Fruit fly (Drosophila melanogaster): ENCODE results near the gene bdwf.
A peak's percentile ranks its signal among the peaks of the same experiment; 100 is the strongest.

The bdwf gene

dm6 chr3R:17079859-17080255 is 36.9 kb upstream of the bdwf start, which contains the start of the genes Keap1 and kuk (continued):
- TF ChIP-seq CG4404 (GFP tag; IDR thresholded peaks at IDR 0.05): no peak
- peak; percentile 94 for TF ChIP-seq gfzf (GFP tag; optimal IDR thresholded peaks at IDR 0.05)
- TF ChIP-seq CG1832 (GFP tag; optimal IDR thresholded peaks at IDR 0.05): no peak
- peak; percentile 71 for TF ChIP-seq maf-S (GFP tag; optimal IDR thresholded peaks at IDR 0.05)
- TF ChIP-seq sim (GFP tag; IDR thresholded peaks at IDR 0.05): no peak
- TF ChIP-seq danr (GFP tag; IDR thresholded peaks at IDR 0.05): 0 out of 2 replicates have a peak, but pooled peaks have one; percentile 20
- peak; percentile 54 for TF ChIP-seq HHEX (GFP tag; optimal IDR thresholded peaks at IDR 0.05)
- TF ChIP-seq Hmr (GFP tag; optimal IDR thresholded peaks at IDR 0.05): peak; percentile 79
- peak; percentile 51 for TF ChIP-seq CTCF (GFP tag; optimal IDR thresholded peaks at IDR 0.05)
- TF ChIP-seq Jarid2 (GFP tag; optimal IDR thresholded peaks at IDR 0.05): peak; percentile 16
- TF ChIP-seq pum (GFP tag; optimal IDR thresholded peaks at IDR 0.05): peak; percentile 63
- TF ChIP-seq unc-4 (GFP tag; IDR thresholded peaks at IDR 0.05; ENCODE audit: partially characterized antibody): peak; percentile 86
- no peak for TF ChIP-seq tap (tag; optimal IDR thresholded peaks at IDR 0.05)
- TF ChIP-seq CG11085 (GFP tag; IDR thresholded peaks at IDR 0.05): peak; percentile 53
- TF ChIP-seq dmrt99B (tag; optimal IDR thresholded peaks at IDR 0.05): no peak
- TF ChIP-seq MBD-R2 (GFP tag; IDR thresholded peaks at IDR 0.05): peak; percentile 42
- peak; percentile 12 for TF ChIP-seq CG2875 (GFP tag; optimal IDR thresholded peaks at IDR 0.05)
- peak; percentile 73 for TF ChIP-seq CG30403 (GFP tag; optimal IDR thresholded peaks at IDR 0.05)
- no peak for TF ChIP-seq mirr (GFP tag; optimal IDR thresholded peaks at IDR 0.05)
- peak; percentile 5 to 81 for TF ChIP-seq crp (GFP tag; optimal IDR thresholded peaks at IDR 0.05)
- no peak for TF ChIP-seq twi (tag; optimal IDR thresholded peaks at IDR 0.05)
- TF ChIP-seq CG1647 (GFP tag; optimal IDR thresholded peaks at IDR 0.05): peak; percentile 71
- TF ChIP-seq amos (GFP tag; IDR thresholded peaks at IDR 0.05; ENCODE audit: partially characterized antibody): peak; percentile 84
- no peak for TF ChIP-seq ac (GFP tag; optimal IDR thresholded peaks at IDR 0.05)
- TF ChIP-seq ro (GFP tag; IDR thresholded peaks at IDR 0.05): no peak
- no peak for TF ChIP-seq bigmax (GFP tag; optimal IDR thresholded peaks at IDR 0.05)
- TF ChIP-seq CG11398 (GFP tag; optimal IDR thresholded peaks at IDR 0.05): no peak
- TF ChIP-seq disco-r (GFP tag; optimal IDR thresholded peaks at IDR 0.05): no peak
- TF ChIP-seq nerfin-2 (GFP tag; IDR thresholded peaks at IDR 0.05; ENCODE audit: partially characterized antibody): no peak
- TF ChIP-seq ken (GFP tag; IDR thresholded peaks at IDR 0.05): peak; percentile 80
- no peak for TF ChIP-seq sens-2 (GFP tag; IDR thresholded peaks at IDR 0.05)
- TF ChIP-seq tup (GFP tag; optimal IDR thresholded peaks at IDR 0.05): peak; percentile 23
- TF ChIP-seq CG15073 (GFP tag; optimal IDR thresholded peaks at IDR 0.05): no peak
- TF ChIP-seq CG17385 (GFP tag; optimal IDR thresholded peaks at IDR 0.05): peak; percentile 99
- TF ChIP-seq usp (GFP tag; optimal IDR thresholded peaks at IDR 0.05): no peak
- no peak for TF ChIP-seq br (optimal IDR thresholded peaks at IDR 0.05)
- TF ChIP-seq Hsf (GFP tag; optimal IDR thresholded peaks at IDR 0.05): peak; percentile 74
- TF ChIP-seq psq (GFP tag; optimal IDR thresholded peaks at IDR 0.05): peak; percentile 27
- TF ChIP-seq Ptx1 (GFP tag; IDR thresholded peaks at IDR 0.05): peak; percentile 61
- TF ChIP-seq zf30C (GFP tag; optimal IDR thresholded peaks at IDR 0.05): no peak
- TF ChIP-seq CG11695 (GFP tag; IDR thresholded peaks at IDR 0.05): 0 out of 3 replicates have a peak, but pooled peaks have one; percentile 14
- peak; percentile 67 for TF ChIP-seq CoRest (tag; optimal IDR thresholded peaks at IDR 0.05)
- no peak for TF ChIP-seq en (GFP tag; optimal IDR thresholded peaks at IDR 0.05)
- peak; percentile 3 for TF ChIP-seq da (GFP tag; optimal IDR thresholded peaks at IDR 0.05)
- no peak for TF ChIP-seq CG8924 (tag; optimal IDR thresholded peaks at IDR 0.05)
- TF ChIP-seq Dip2 (GFP tag; IDR thresholded peaks at IDR 0.05): no peak
- TF ChIP-seq sisA (GFP tag; IDR thresholded peaks at IDR 0.05): peak; percentile 56
- TF ChIP-seq nom (GFP tag; optimal IDR thresholded peaks at IDR 0.05): no peak
- no peak for TF ChIP-seq sima (GFP tag; optimal IDR thresholded peaks at IDR 0.05)
- peak; percentile 95 for TF ChIP-seq BEAF-32 (GFP tag; optimal IDR thresholded peaks at IDR 0.05)
- peak; percentile 43 for TF ChIP-seq CG17829 (tag; optimal IDR thresholded peaks at IDR 0.05)
- TF ChIP-seq CG3726 (GFP tag; IDR thresholded peaks at IDR 0.05): no peak
